Worm (Caenorhabditis elegans): ENCODE results near the gene Y51B9A.7.

- no peak for TF ChIP-seq snpc-4 (GFP tag; optimal IDR thresholded peaks at IDR 0.05)
- no peak for TF ChIP-seq snpc-4 (tag; optimal IDR thresholded peaks at IDR 0.05)
- no peak for TF ChIP-seq lin-35 (GFP tag; optimal IDR thresholded peaks at IDR 0.05)
- TF ChIP-seq F37B4.10 (GFP tag; IDR thresholded peaks at IDR 0.05), result no peak
- TF ChIP-seq K11D2.4 (GFP tag; IDR thresholded peaks at IDR 0.05), result no peak
- TF ChIP-seq nhr-120 (GFP tag; IDR thresholded peaks at IDR 0.05), result no peak
- no peak for TF ChIP-seq zfh-2 (GFP tag; conservative IDR thresholded peaks at IDR 0.05)
- TF ChIP-seq snpc-3.4 (tag; optimal IDR thresholded peaks at IDR 0.05), result no peak
- TF ChIP-seq nfya-1 (tag; optimal IDR thresholded peaks at IDR 0.05; ENCODE audit: borderline replicate concordance, insufficient read depth), result no peak
- no peak for TF ChIP-seq madf-3 (GFP tag; IDR thresholded peaks at IDR 0.05)
- TF ChIP-seq madf-6 (GFP tag; IDR thresholded peaks at IDR 0.05), result no peak
- no peak for TF ChIP-seq B0261.1 (tag; optimal IDR thresholded peaks at IDR 0.05)
Measured at ce11 chrII:9407020-9407419, 7.2 kb downstream of the Y51B9A.7 start, which contains the start of gene mpz-6.

Data from whole organism, young adult.